Fruit fly (Drosophila melanogaster): Measurements from ENCODE around the gene CG11755.

CG11755 gene

dm6 chr3R:8718356-8718755 is 41.6 kb downstream of the CG11755 start, which contains the start of gene Cks85A:
Gene Cks85A (minus strand): TSS chr3R:8718456.
- no peak for TF ChIP-seq dl (GFP tag; optimal IDR thresholded peaks at IDR 0.05; ENCODE audit: insufficient read depth in 1 of 2, partially characterized antibody in 2 of 2)
- TF ChIP-seq Rel (GFP tag; optimal IDR thresholded peaks at IDR 0.05): no peak
- TF ChIP-seq Rel (tag; optimal IDR thresholded peaks at IDR 0.05): peak; percentile 25

dm6 chr3R:8718898-8719297 is 42.2 kb downstream of the CG11755 start, which contains the start of gene CG11760:
Gene CG11760 (plus strand): TSS chr3R:8719198.
- TF ChIP-seq Sp1 (GFP tag; optimal IDR thresholded peaks at IDR 0.05) (no peak), rgr (GFP tag; optimal IDR thresholded peaks at IDR 0.05) (no peak), HLH106 (tag; optimal IDR thresholded peaks at IDR 0.05) (no peak), psq (GFP tag; optimal IDR thresholded peaks at IDR 0.05) (no peak), GATAd (GFP tag; optimal IDR thresholded peaks at IDR 0.05) (no peak), Hnf4 (GFP tag; optimal IDR thresholded peaks at IDR 0.05) (no peak), Rel (GFP tag; optimal IDR thresholded peaks at IDR 0.05) (no peak), Rel (tag; optimal IDR thresholded peaks at IDR 0.05) (no peak), CrebA (GFP tag; optimal IDR thresholded peaks at IDR 0.05; ENCODE audit: borderline replicate concordance) (no peak), dl (GFP tag; optimal IDR thresholded peaks at IDR 0.05; ENCODE audit: insufficient read depth in 1 of 2, partially characterized antibody in 2 of 2) (no peak), CG9705 (GFP tag; optimal IDR thresholded peaks at IDR 0.05) (no peak), Myc (optimal IDR thresholded peaks at IDR 0.05) (no peak), tai (GFP tag; optimal IDR thresholded peaks at IDR 0.05) (no peak), h (GFP tag; optimal IDR thresholded peaks at IDR 0.05) (no peak), N (GFP tag; optimal IDR thresholded peaks at IDR 0.05) (no peak), jim (GFP tag; optimal IDR thresholded peaks at IDR 0.05) (no peak)

- TF ChIP-seq pan (optimal IDR thresholded peaks at IDR 0.05) (no peak), rgr (GFP tag; optimal IDR thresholded peaks at IDR 0.05) (no peak), dl (GFP tag; optimal IDR thresholded peaks at IDR 0.05; ENCODE audit: insufficient read depth in 1 of 2, partially characterized antibody in 2 of 2) (no peak), Hr78 (GFP tag; optimal IDR thresholded peaks at IDR 0.05) (no peak), Hnf4 (GFP tag; optimal IDR thresholded peaks at IDR 0.05) (no peak), br (GFP tag; optimal IDR thresholded peaks at IDR 0.05) (no peak), psq (GFP tag; optimal IDR thresholded peaks at IDR 0.05) (no peak), Vsx2 (GFP tag; optimal IDR thresholded peaks at IDR 0.05; ENCODE audit: partially characterized antibody) (no peak), HLH106 (tag; optimal IDR thresholded peaks at IDR 0.05) (no peak), Jra (GFP tag; optimal IDR thresholded peaks at IDR 0.05) (no peak), Mio (GFP tag; optimal IDR thresholded peaks at IDR 0.05) (no peak)
Measured at dm6 chr3R:8721071-8721470, 44.4 kb downstream of the CG11755 start, which contains the start of gene CG8136. Gene CG8136 (plus strand): TSS chr3R:8721371.

dm6 chr3R:8722962-8723548 is 46.3 kb downstream of the CG11755 start, which contains the start of gene nom:
Gene nom (plus strand): TSS chr3R:8723174.
- TF ChIP-seq br (GFP tag; optimal IDR thresholded peaks at IDR 0.05) (no peak), Rel (GFP tag; optimal IDR thresholded peaks at IDR 0.05) (no peak), Rel (tag; optimal IDR thresholded peaks at IDR 0.05) (peak; percentile 77)

dm6 chr3R:8725179-8725578 is 48.5 kb downstream of the CG11755 start, which contains the start of gene ouib:
Gene ouib (plus strand): TSS chr3R:8725479.
- TF ChIP-seq br (GFP tag; optimal IDR thresholded peaks at IDR 0.05): no peak
- no peak for TF ChIP-seq dl (GFP tag; optimal IDR thresholded peaks at IDR 0.05; ENCODE audit: insufficient read depth in 1 of 2, partially characterized antibody in 2 of 2)

dm6 chr3R:8726632-8727031 is 49.9 kb downstream of the CG11755 start, which contains the start of gene CG8159:
Gene CG8159 (plus strand): TSS chr3R:8726854.
- TF ChIP-seq tai (GFP tag; optimal IDR thresholded peaks at IDR 0.05) (no peak), Abd-B (GFP tag; optimal IDR thresholded peaks at IDR 0.05) (no peak), Hnf4 (GFP tag; optimal IDR thresholded peaks at IDR 0.05) (no peak), N (GFP tag; optimal IDR thresholded peaks at IDR 0.05) (no peak), Mio (GFP tag; optimal IDR thresholded peaks at IDR 0.05) (no peak), usp (GFP tag; optimal IDR thresholded peaks at IDR 0.05) (no peak), ey (GFP tag; optimal IDR thresholded peaks at IDR 0.05) (peak; percentile 18), dsf (GFP tag; optimal IDR thresholded peaks at IDR 0.05; ENCODE audit: borderline replicate concordance) (no peak), brk (GFP tag; optimal IDR thresholded peaks at IDR 0.05) (no peak), Rel (GFP tag; optimal IDR thresholded peaks at IDR 0.05) (no peak), Rel (tag; optimal IDR thresholded peaks at IDR 0.05) (peak; percentile 97), Dif (GFP tag; optimal IDR thresholded peaks at IDR 0.05; ENCODE audit: partially characterized antibody) (no peak), Hr83 (GFP tag; optimal IDR thresholded peaks at IDR 0.05; ENCODE audit: poor library complexity, severe bottlenecking) (peak; percentile 79), br (GFP tag; optimal IDR thresholded peaks at IDR 0.05) (no peak), OdsH (GFP tag; optimal IDR thresholded peaks at IDR 0.05) (peak; percentile 1), dmrt93B (GFP tag; optimal IDR thresholded peaks at IDR 0.05) (no peak), CG9705 (GFP tag; optimal IDR thresholded peaks at IDR 0.05) (no peak), foxo (GFP tag; optimal IDR thresholded peaks at IDR 0.05) (no peak), rgr (GFP tag; optimal IDR thresholded peaks at IDR 0.05) (no peak), woc (GFP tag; optimal IDR thresholded peaks at IDR 0.05) (no peak), Vsx2 (GFP tag; optimal IDR thresholded peaks at IDR 0.05; ENCODE audit: partially characterized antibody) (no peak)
